Fruit fly (Drosophila melanogaster) whole organism, pupa: ENCODE results near the gene Nemp.
A peak's percentile ranks its signal among the peaks of the same experiment; 100 is the strongest.

ENCODE experiments used
- CG10348 ChIP-seq: fragments of 200-800 bp; sonication (Bioruptor generic); IDR thresholded peaks from 2 replicates; pipeline ENCODE4 v1.3.6; 2022; ENCODE audit warnings: missing biosample characterization, missing genetic modification characterization
- CG12605 ChIP-seq: fragments of 200-800 bp; sonication (Bioruptor generic); IDR thresholded peaks from 2 replicates; pipeline ENCODE4 v1.3.6; 2022; ENCODE audit warnings: missing biosample characterization, missing genetic modification characterization
- CG13204 ChIP-seq: fragments of 200-800 bp; sonication (Bioruptor generic); optimal IDR thresholded peaks from 2 replicates; lab custom pipeline; 2018; ENCODE audit warnings: missing biosample characterization, mild to moderate bottlenecking, missing genetic modification characterization, moderate library complexity
- CG14655 ChIP-seq: fragments of 200-800 bp; sonication (Bioruptor generic); optimal IDR thresholded peaks from 3 replicates; lab custom pipeline; 2017; ENCODE audit warnings: mild to moderate bottlenecking, missing biosample characterization, missing genetic modification reagents, missing genetic modification characterization
- CG15710 ChIP-seq: fragments of 200-800 bp; sonication (Bioruptor generic); optimal IDR thresholded peaks from 2 replicates; lab custom pipeline; 2018; ENCODE audit warnings: missing biosample characterization, mild to moderate bottlenecking, missing genetic modification characterization, moderate library complexity
- CG17806 ChIP-seq: fragments of 200-800 bp; sonication (Bioruptor generic); optimal IDR thresholded peaks from 2 replicates; lab custom pipeline; 2018; ENCODE audit warnings: missing biosample characterization, mild to moderate bottlenecking, missing genetic modification characterization, moderate library complexity
- CG32121 ChIP-seq: fragments of 200-800 bp; sonication (Bioruptor generic); IDR thresholded peaks from 2 replicates; pipeline ENCODE4 v1.3.6; 2022; ENCODE audit warnings: missing biosample characterization, missing genetic modification characterization
- CG34367 ChIP-seq: fragments of 200-800 bp; sonication (Bioruptor generic); optimal IDR thresholded peaks from 2 replicates; lab custom pipeline; 2018; ENCODE audit warnings: missing biosample characterization, mild to moderate bottlenecking, missing genetic modification characterization
- CG4496 ChIP-seq: fragments of 200-800 bp; sonication (Bioruptor generic); IDR thresholded peaks from 3 replicates; pipeline ENCODE4 v1.3.6; 2022; ENCODE audit warnings: missing biosample characterization, missing genetic modification characterization
- CG8159 ChIP-seq: fragments of 200-800 bp; sonication (Bioruptor generic); optimal IDR thresholded peaks from 3 replicates; lab custom pipeline; 2018; ENCODE audit warnings: missing biosample characterization, mild to moderate bottlenecking, missing genetic modification characterization, moderate library complexity
- CG8301 ChIP-seq: fragments of 200-800 bp; sonication (Bioruptor generic); optimal IDR thresholded peaks from 2 replicates; lab custom pipeline; 2018; ENCODE audit warnings: missing biosample characterization, mild to moderate bottlenecking, missing genetic modification characterization
- CG9948 ChIP-seq: fragments of 200-800 bp; sonication (Bioruptor generic); optimal IDR thresholded peaks from 2 replicates; lab custom pipeline; 2018; ENCODE audit warnings: missing biosample characterization, mild to moderate bottlenecking, missing genetic modification characterization, moderate library complexity
- D1 ChIP-seq: fragments of 200-800 bp; sonication (Bioruptor generic); optimal IDR thresholded peaks from 2 replicates; lab custom pipeline; 2018; ENCODE audit warnings: missing biosample characterization, mild to moderate bottlenecking, missing genetic modification characterization, moderate library complexity
- EcR ChIP-seq: fragments of 200-800 bp; sonication (Bioruptor generic); optimal IDR thresholded peaks from 3 replicates; lab custom pipeline; 2019; ENCODE audit warnings: missing biosample characterization, missing genetic modification characterization, mild to moderate bottlenecking, moderate library complexity, missing genetic modification reagents
- Ets98B ChIP-seq: fragments of 200-800 bp; sonication (Bioruptor generic); IDR thresholded peaks from 2 replicates; pipeline ENCODE4 v1.3.6; 2022; ENCODE audit warnings: missing biosample characterization, missing genetic modification characterization
- Pif1A ChIP-seq: fragments of 200-800 bp; sonication (Bioruptor generic); optimal IDR thresholded peaks from 3 replicates; lab custom pipeline; 2016; ENCODE audit warnings: missing biosample characterization, missing genetic modification characterization
- Pif1B ChIP-seq: fragments of 200-800 bp; sonication (Bioruptor generic); optimal IDR thresholded peaks from 3 replicates; lab custom pipeline; 2016; ENCODE audit warnings: missing biosample characterization, missing genetic modification characterization
- Snoo ChIP-seq: fragments of 200-800 bp; sonication (Bioruptor generic); optimal IDR thresholded peaks from 3 replicates; lab custom pipeline; 2017; ENCODE audit warnings: missing biosample characterization, mild to moderate bottlenecking, missing genetic modification characterization, inconsistent platforms
- fd96Ca ChIP-seq: fragments of 200-800 bp; sonication (Bioruptor generic); IDR thresholded peaks from 3 replicates; pipeline ENCODE4 v1.3.6; 2022; ENCODE audit warnings: missing biosample characterization, missing genetic modification characterization
- gl ChIP-seq: fragments of 200-800 bp; sonication (Bioruptor generic); optimal IDR thresholded peaks from 2 replicates; lab custom pipeline; 2018; ENCODE audit warnings: missing biosample characterization, mild to moderate bottlenecking, missing genetic modification characterization
- rn ChIP-seq: fragments of 200-800 bp; sonication (Bioruptor generic); IDR thresholded peaks from 2 replicates; pipeline ENCODE4 v1.3.6; 2022; ENCODE audit warnings: missing biosample characterization, missing genetic modification characterization

Nemp gene

DNA sequence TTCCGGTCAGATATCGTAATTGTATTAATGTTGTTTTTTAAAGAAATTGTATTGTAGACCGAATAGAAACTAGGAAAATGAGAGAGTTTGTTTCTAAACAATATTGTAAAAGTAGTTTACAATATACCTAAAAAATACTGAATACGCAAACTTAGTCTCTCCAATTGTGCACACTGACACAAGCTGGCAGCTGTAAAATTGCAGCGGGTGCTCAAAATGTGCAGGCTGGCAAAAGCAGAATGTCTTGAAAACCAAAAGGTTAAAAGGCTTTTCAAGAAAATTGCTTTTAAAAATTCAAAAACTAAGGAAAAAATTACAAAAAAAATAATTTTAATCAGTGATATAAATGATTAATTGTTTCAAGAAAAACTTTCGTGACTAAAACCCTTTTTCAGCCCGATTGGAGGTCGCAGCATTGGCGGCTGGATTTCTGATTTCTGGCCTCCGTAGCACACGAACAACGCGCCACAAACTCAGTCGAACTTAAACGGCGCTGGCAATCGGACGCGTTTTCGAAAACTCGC lies 40.9 kb upstream of the Nemp start, which contains the start of gene CG4678:
Gene CG4678 (plus strand): TSS at position 474 of the 524 bp plus-strand sequence.
- TF ChIP-seq CG34367 (tag; lab: Kevin White, UChicago): no peak
- no peak for TF ChIP-seq Snoo (tag; lab: Kevin White, UChicago)
- TF ChIP-seq CG13204 (GFP tag; lab: Kevin White, UChicago): no peak
- TF ChIP-seq CG10348 (GFP tag; lab: Robert Waterston, UW): no peak
- TF ChIP-seq, all 21 proteins: peak for 0

DNA sequence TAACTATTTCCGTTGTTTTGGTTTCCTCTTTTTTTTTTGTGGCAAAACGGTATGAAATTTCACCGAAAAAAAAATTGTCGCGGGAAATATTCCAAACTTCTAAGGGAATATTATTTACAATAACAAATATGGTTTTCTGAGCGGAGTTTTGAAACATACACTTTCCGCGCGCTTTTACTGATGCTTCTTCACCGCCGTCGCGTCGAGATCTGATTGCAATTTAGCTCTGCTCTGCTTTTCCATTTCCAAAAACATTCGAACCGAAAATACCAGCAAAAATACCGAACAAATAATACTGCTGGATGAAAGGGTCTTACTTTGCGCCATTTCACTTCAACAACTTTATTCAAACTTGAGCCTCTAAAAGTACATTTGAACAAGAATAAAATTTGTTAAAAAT lies 40.1 kb upstream of the Nemp start, which contains the start of gene Septin4:
Gene Septin4 (minus strand): TSS at position 215 of the 400 bp plus-strand sequence.
- TF ChIP-seq CG10348 (GFP tag; lab: Robert Waterston, UW) (no peak), CG4496 (0 out of 3 replicates have a peak, but pooled peaks have one; percentile 28)

DNA sequence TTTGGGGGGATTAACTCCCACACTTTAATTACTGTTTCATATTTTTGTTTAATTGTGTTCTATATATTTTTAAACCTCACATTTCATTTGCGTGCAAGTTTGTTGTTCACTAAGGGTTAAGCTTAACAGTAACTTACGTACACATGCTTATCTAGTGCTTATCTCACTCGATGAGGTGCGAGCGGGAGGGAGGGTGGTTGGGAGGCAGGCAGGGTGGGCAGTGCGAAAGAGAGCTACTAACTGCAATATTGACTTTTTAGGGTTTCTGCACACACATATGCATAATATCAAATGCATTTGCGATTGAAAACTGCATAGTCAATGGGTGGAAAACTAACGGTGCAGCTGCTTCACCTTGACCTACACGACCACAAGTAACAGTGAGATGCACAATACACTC lies 39.7 kb upstream of the Nemp start:
- TF ChIP-seq CG8301 (tag; lab: Kevin White, UChicago) (no peak), D1 (no peak), CG4496 (no peak), CG14655 (GFP tag; lab: Kevin White, UChicago) (peak; percentile 9)

DNA sequence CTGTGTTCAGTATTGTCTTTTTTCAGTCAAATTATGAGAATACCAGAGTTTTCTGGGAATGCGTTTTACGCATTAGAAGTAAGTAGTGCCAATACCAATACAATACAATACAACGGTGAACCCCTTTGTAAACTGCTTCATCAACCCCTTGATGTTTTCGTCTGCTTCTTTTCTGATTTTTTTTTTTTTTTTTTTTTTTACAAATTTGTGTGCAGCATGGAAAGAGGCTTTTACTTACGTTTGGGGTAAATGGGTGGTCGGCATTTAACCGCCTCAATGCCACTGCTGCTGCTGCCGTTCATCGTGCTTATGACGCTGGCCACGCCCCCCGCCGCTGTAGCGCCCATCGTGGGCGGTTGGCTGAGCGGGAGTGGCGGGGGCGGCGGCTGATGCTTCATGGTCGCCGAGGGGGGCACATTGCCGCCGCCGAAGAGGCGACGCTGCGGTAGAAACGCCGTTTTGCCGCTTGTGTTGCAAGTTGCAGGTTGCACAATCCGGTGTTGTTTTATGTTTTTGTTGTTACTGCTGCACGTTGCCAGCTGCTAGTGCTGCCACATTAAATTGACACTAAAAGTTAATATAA lies 39.1 kb upstream of the Nemp start:
- TF ChIP-seq CG12605 (GFP tag; lab: Robert Waterston, UW) (no peak), rn (GFP tag; lab: Robert Waterston, UW) (no peak), CG4496 (0 out of 3 replicates have a peak, but pooled peaks have one; percentile 25), D1 (no peak), Pif1B (GFP tag; lab: Kevin White, UChicago) (no peak), CG13204 (GFP tag; lab: Kevin White, UChicago) (peak; percentile 55)

DNA sequence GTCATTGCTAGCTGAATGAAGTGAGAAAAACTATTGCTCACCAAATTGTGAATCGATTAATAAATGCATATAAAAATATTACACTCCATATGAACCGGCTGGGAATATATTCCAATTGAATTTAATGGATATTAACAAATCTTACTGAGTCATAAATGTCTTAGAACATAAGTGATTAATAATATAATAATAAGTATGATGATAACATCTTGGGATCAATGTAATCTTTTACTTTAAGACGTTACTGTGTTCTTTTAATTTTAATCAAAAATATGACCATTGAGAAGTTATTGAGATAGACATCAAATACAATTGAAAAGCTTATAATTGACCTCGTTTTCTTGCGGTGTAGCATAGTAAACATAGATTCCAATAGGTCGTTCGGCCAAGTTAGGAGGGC lies 37.5 kb upstream of the Nemp start:
- no peak for TF ChIP-seq gl
- no peak for TF ChIP-seq Snoo (tag; lab: Kevin White, UChicago)
- no peak for TF ChIP-seq CG17806 (tag; lab: Kevin White, UChicago)
- no peak for TF ChIP-seq CG4496
- TF ChIP-seq CG12605 (GFP tag; lab: Robert Waterston, UW): no peak
- TF ChIP-seq D1: no peak
- no peak for TF ChIP-seq rn (GFP tag; lab: Robert Waterston, UW)
- no peak for TF ChIP-seq CG34367 (tag; lab: Kevin White, UChicago)
- no peak for TF ChIP-seq CG8301 (tag; lab: Kevin White, UChicago)
- TF ChIP-seq CG13204 (GFP tag; lab: Kevin White, UChicago): no peak
- TF ChIP-seq fd96Ca (GFP tag; lab: Robert Waterston, UW): no peak
- no peak for TF ChIP-seq CG10348 (GFP tag; lab: Robert Waterston, UW)
- TF ChIP-seq CG15710 (tag; lab: Kevin White, UChicago): no peak
- TF ChIP-seq CG9948 (tag; lab: Kevin White, UChicago): no peak
- no peak for TF ChIP-seq CG8159
- TF ChIP-seq EcR (GFP tag; lab: Kevin White, UChicago): no peak
- no peak for TF ChIP-seq Ets98B
- TF ChIP-seq Pif1A (GFP tag; lab: Kevin White, UChicago): no peak

DNA sequence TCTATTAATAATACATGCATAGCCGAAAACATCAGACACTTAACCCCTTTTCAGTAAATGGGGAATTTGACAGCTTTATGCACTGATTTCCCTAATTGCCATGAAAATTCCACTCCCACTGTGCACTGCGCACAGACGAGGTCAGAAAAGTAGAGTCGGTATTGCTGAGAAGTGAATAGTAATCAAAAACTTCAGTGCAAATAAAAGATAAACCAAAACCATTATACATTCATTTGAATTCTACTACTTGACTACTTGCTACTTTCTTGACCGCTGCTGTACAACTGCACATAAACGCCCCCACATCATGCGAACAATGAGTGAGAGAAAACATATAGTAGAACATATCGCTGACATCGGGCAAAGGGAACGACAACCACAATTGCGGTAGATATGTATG lies 36.6 kb upstream of the Nemp start:
- no peak for TF ChIP-seq EcR (GFP tag; lab: Kevin White, UChicago)
- TF ChIP-seq rn (GFP tag; lab: Robert Waterston, UW): peak; percentile 66
- TF ChIP-seq gl: peak; percentile 43
- TF ChIP-seq CG15710 (tag; lab: Kevin White, UChicago): peak; percentile 74
- TF ChIP-seq fd96Ca (GFP tag; lab: Robert Waterston, UW): peak; percentile 90
- peak; percentile 90 for TF ChIP-seq CG32121 (GFP tag; lab: Robert Waterston, UW)
- peak; percentile 79 for TF ChIP-seq CG8301 (tag; lab: Kevin White, UChicago)
- TF ChIP-seq Ets98B: peak; percentile 90
- TF ChIP-seq CG14655 (GFP tag; lab: Kevin White, UChicago): peak; percentile 81
- TF ChIP-seq CG13204 (GFP tag; lab: Kevin White, UChicago): no peak
- TF ChIP-seq CG12605 (GFP tag; lab: Robert Waterston, UW): peak; percentile 87
- peak; percentile 68 for TF ChIP-seq CG34367 (tag; lab: Kevin White, UChicago)
- TF ChIP-seq CG17806 (tag; lab: Kevin White, UChicago): peak; percentile 62
- TF ChIP-seq CG10348 (GFP tag; lab: Robert Waterston, UW): peak; percentile 19; the same call in 1 of the 2 replicates
- peak; percentile 65 for TF ChIP-seq Pif1B (GFP tag; lab: Kevin White, UChicago)
- peak; percentile 95 for TF ChIP-seq CG4496
- TF ChIP-seq D1: no peak
- peak; percentile 77 for TF ChIP-seq Pif1A (GFP tag; lab: Kevin White, UChicago)
- peak; percentile 61 for TF ChIP-seq CG9948 (tag; lab: Kevin White, UChicago)
- TF ChIP-seq Snoo (tag; lab: Kevin White, UChicago): peak; percentile 48
- TF ChIP-seq CG8159: peak; percentile 62
- TF ChIP-seq, all 21 proteins: peak for 18
